Worm (Caenorhabditis elegans) whole organism, late embryonic: ENCODE results near the gene F13B6.2.

Source experiments
- K02D7.2 ChIP-seq: sonication (generic microtip); optimal IDR thresholded peaks from 2 replicates; lab custom pipeline; 2017; ENCODE audit warnings: mild to moderate bottlenecking, missing genetic modification characterization, missing compliant biosample characterization
- ama-1 ChIP-seq: fragments of 150-350 bp; optimal IDR thresholded peaks from 2 replicates; lab custom pipeline; 2014
- ceh-24 ChIP-seq: sonication (generic microtip); optimal IDR thresholded peaks from 2 replicates; lab custom pipeline; 2016; ENCODE audit warnings: mild to moderate bottlenecking, missing genetic modification characterization, missing compliant biosample characterization
- dmd-4 ChIP-seq: sonication (generic microtip); optimal IDR thresholded peaks from 2 replicates; lab custom pipeline; 2016; ENCODE audit warnings: borderline replicate concordance, missing genetic modification characterization, missing compliant biosample characterization
- ets-4 ChIP-seq: sonication (generic microtip); optimal IDR thresholded peaks from 2 replicates; lab custom pipeline; 2016; ENCODE audit warnings: missing genetic modification characterization, missing compliant biosample characterization
- fkh-10 ChIP-seq: fragments of 150-350 bp; optimal IDR thresholded peaks from 2 replicates; lab custom pipeline; 2014; ENCODE audit warnings: missing biosample characterization, missing genetic modification reagents, missing genetic modification characterization
- hlh-8 ChIP-seq: sonication (generic microtip); optimal IDR thresholded peaks from 2 replicates; lab custom pipeline; 2016; ENCODE audit warnings: missing genotype, missing genetic modification characterization, missing compliant biosample characterization
- lim-6 ChIP-seq: sonication (generic microtip); optimal IDR thresholded peaks from 2 replicates; lab custom pipeline; 2016; ENCODE audit warnings: missing genetic modification characterization, missing compliant biosample characterization
- madf-2 ChIP-seq: sonication (generic microtip); optimal IDR thresholded peaks from 2 replicates; lab custom pipeline; 2017; ENCODE audit warnings: missing genetic modification characterization, missing compliant biosample characterization
- nhr-11 ChIP-seq: fragments of 150-350 bp; optimal IDR thresholded peaks from 2 replicates; lab custom pipeline; 2014; ENCODE audit warnings: missing biosample characterization, missing genetic modification characterization
- pha-4 ChIP-seq: fragments of 150-350 bp; optimal IDR thresholded peaks from 2 replicates; lab custom pipeline; 2018; ENCODE audit warnings: missing biosample characterization, missing genetic modification reagents, missing genetic modification characterization
- tbx-2 ChIP-seq: sonication (generic microtip); optimal IDR thresholded peaks from 2 replicates; lab custom pipeline; 2016; ENCODE audit warnings: missing genetic modification characterization, missing compliant biosample characterization
- zip-5 ChIP-seq: sonication (generic microtip); optimal IDR thresholded peaks from 2 replicates; lab custom pipeline; 2016; ENCODE audit warnings: missing genetic modification characterization, missing compliant biosample characterization
- ztf-16 ChIP-seq: sonication (generic microtip); optimal IDR thresholded peaks from 2 replicates; lab custom pipeline; 2017; ENCODE audit warnings: missing genetic modification characterization, missing compliant biosample characterization

DNA sequence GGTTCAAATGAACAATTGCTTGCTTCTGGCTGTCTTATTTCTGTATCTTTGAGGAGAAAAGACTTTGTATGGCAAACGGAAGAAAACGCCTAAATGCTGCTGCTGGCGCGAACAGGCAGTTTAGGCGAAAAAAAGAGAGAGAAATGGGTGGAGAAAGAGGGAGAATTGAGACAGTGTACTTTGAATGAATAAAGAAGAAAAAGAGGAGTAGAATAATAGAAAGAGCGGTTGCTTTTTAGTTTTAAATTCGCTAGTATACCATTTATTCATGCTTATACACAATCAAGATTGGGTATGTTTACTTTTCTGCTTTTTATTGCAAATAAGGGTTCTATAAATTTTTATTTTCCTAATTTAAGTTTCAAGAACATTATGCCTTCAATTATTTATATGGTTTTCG, 20.7 kb downstream of the F13B6.2 start:
- no peak for TF ChIP-seq ztf-16 (tag; lab: Kevin White, UChicago)
- TF ChIP-seq dmd-4 (tag; lab: Kevin White, UChicago): no peak
- TF ChIP-seq ama-1 (lab: Kevin White, UChicago): no peak
- no peak for TF ChIP-seq ets-4 (tag; lab: Kevin White, UChicago)
- no peak for TF ChIP-seq zip-5 (tag; lab: Kevin White, UChicago)
- no peak for TF ChIP-seq nhr-11
- TF ChIP-seq ceh-24: no peak
- TF ChIP-seq tbx-2 (tag; lab: Kevin White, UChicago): no peak
- TF ChIP-seq hlh-8 (tag; lab: Kevin White, UChicago): no peak
- TF ChIP-seq lim-6 (tag; lab: Kevin White, UChicago): no peak
- TF ChIP-seq K02D7.2 (tag; lab: Kevin White, UChicago): no peak
- TF ChIP-seq fkh-10 (GFP tag; lab: Kevin White, UChicago): no peak
- TF ChIP-seq pha-4: no peak
- TF ChIP-seq madf-2 (tag; lab: Kevin White, UChicago): no peak
